Worm (Caenorhabditis elegans): ENCODE results near the gene glo-3.
A peak's percentile ranks its signal among the peaks of the same experiment; 100 is the strongest.

Gene glo-3

DNA sequence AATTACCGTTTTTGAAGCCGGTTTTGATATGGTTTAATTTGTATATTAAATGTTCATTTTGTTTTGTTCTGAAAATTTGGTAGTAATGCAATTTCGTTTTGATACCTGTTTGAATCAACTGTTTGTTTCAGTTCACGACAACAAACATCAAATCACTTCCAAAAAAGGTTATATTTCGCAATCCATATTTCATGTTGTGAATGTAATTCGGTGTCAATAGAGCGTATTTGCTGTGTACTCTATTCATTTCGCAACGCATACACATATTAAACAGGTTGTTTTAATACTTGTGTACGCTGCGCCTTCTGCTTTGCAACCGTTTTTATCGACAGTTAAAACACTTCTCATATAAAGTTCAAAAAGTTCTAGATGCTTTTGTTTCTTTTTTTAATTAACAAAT is 42.9 kb downstream of the glo-3 start:
- TF ChIP-seq unc-62 (GFP tag; optimal IDR thresholded peaks at IDR 0.05 in 1 of 2) (peak in 1 of 2 experiments; percentile 65), unc-62 (tag; optimal IDR thresholded peaks at IDR 0.05) (no peak), daf-16 (GFP tag; optimal IDR thresholded peaks at IDR 0.05) (no peak), daf-16 (tag; optimal IDR thresholded peaks at IDR 0.05) (peak; percentile 88), hmg-1.1 (GFP tag; IDR thresholded peaks at IDR 0.05) (peak; percentile 46), ztf-7 (tag; optimal IDR thresholded peaks at IDR 0.05) (peak; percentile 59), mes-2 (tag; optimal IDR thresholded peaks at IDR 0.05; ENCODE audit: poor library complexity, severe bottlenecking) (peak; percentile 75), dmd-6 (GFP tag; IDR thresholded peaks at IDR 0.05) (peak; percentile 32; the same call in 1 of the 2 replicates), zfp-3 (GFP tag; conservative IDR thresholded peaks at IDR 0.05) (no peak), lin-38 (GFP tag; IDR thresholded peaks at IDR 0.05) (peak; percentile 89), rbr-2 (tag; optimal IDR thresholded peaks at IDR 0.05) (peak; percentile 5), nhr-11 (tag; optimal IDR thresholded peaks at IDR 0.05) (peak; percentile 71), pha-4 (GFP tag; IDR thresholded peaks at IDR 0.05) (no peak), pha-4 (tag; optimal IDR thresholded peaks at IDR 0.05) (peak; percentile 71), ces-1 (GFP tag; optimal IDR thresholded peaks at IDR 0.05) (no peak), pqm-1 (tag; optimal IDR thresholded peaks at IDR 0.05) (peak; percentile 46), nhr-25 (tag; optimal IDR thresholded peaks at IDR 0.05; ENCODE audit: borderline replicate concordance, insufficient read depth) (peak; percentile 42), lsy-2 (tag; optimal IDR thresholded peaks at IDR 0.05) (peak; percentile 28 to 87), aha-1 (tag) (peak; percentile 96), nhr-77 (tag; optimal IDR thresholded peaks at IDR 0.05) (peak; percentile 91), T20F7.1 (GFP tag; optimal IDR thresholded peaks at IDR 0.05) (peak; percentile 62), mep-1 (tag; optimal IDR thresholded peaks at IDR 0.05) (peak; percentile 66), mxl-3 (GFP tag; optimal IDR thresholded peaks at IDR 0.05) (peak; percentile 37), dve-1 (tag; optimal IDR thresholded peaks at IDR 0.05; ENCODE audit: insufficient read depth) (peak; percentile 56), hlh-11 (tag; optimal IDR thresholded peaks at IDR 0.05) (peak; percentile 30), Y75B8A.6 (GFP tag; IDR thresholded peaks at IDR 0.05) (no peak), ceh-44 (GFP tag; IDR thresholded peaks at IDR 0.05) (no peak), dpl-1 (GFP tag; optimal IDR thresholded peaks at IDR 0.05) (peak; percentile 23), nhr-41 (GFP tag; IDR thresholded peaks at IDR 0.05) (no peak), hlh-30 (tag; optimal IDR thresholded peaks at IDR 0.05; ENCODE audit: insufficient read depth) (no peak), F10B5.3 (tag; optimal IDR thresholded peaks at IDR 0.05) (no peak), lin-13 (GFP tag; optimal IDR thresholded peaks at IDR 0.05) (peak; percentile 82), nhr-28 (tag; optimal IDR thresholded peaks at IDR 0.05) (peak; percentile 76), spr-1 (tag; optimal IDR thresholded peaks at IDR 0.05) (peak; percentile 5), zip-2 (tag; optimal IDR thresholded peaks at IDR 0.05) (peak; percentile 7)

DNA sequence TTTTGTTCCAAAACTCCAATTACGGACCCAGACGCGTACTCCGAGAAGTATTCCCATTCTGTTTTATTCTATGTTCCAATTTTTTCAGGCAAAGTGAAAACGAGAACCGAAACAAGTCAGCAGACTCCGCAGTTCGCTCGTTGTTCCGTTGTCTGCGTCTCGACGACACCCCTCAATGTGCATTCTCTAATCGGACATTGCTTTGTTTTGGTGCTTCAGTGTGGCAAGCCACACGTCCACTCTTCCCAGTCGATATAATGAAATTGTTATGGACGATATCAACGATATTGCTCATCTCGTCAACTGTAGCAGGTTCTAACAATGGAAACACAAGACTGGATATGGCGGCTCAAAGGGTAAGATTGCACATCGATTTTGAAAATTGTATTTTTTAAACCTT is 43.4 kb downstream of the glo-3 start, which contains the start of gene nhx-5:
Gene nhx-5, plus strand, starts transcription at position 82 of the 400 bp plus-strand sequence.
- TF ChIP-seq zag-1 (tag; optimal IDR thresholded peaks at IDR 0.05): no peak
- TF ChIP-seq mes-2 (tag; optimal IDR thresholded peaks at IDR 0.05; ENCODE audit: poor library complexity, severe bottlenecking): peak; percentile 4
- peak; percentile 31 for TF ChIP-seq hlh-30 (tag; optimal IDR thresholded peaks at IDR 0.05; ENCODE audit: insufficient read depth)

Measured in whole organism, L4 larva.